Fruit fly (Drosophila melanogaster) whole organism, embryonic: ENCODE results near the gene tank.
A peak's percentile ranks its signal among the peaks of the same experiment; 100 is the strongest.

ENCODE experiments used
- Atf3 ChIP-seq: fragments of 200-800 bp; sonication (Bioruptor generic); optimal IDR thresholded peaks from 3 replicates; lab custom pipeline; 2016; ENCODE audit warnings: missing biosample characterization, missing genetic modification characterization
- CG1602 ChIP-seq: fragments of 200-800 bp; sonication (Bioruptor generic); optimal IDR thresholded peaks from 3 replicates; lab custom pipeline; 2016; ENCODE audit warnings: missing biosample characterization, missing genetic modification characterization
- CG16813 ChIP-seq: fragments of 200-800 bp; sonication (Bioruptor generic); IDR thresholded peaks from 3 replicates; pipeline ENCODE4 v1.3.6; 2022; ENCODE audit warnings: missing biosample characterization, missing genetic modification characterization; ENCODE audit not compliant: partially characterized antibody
- CG3407 ChIP-seq: fragments of 200-800 bp; sonication (Bioruptor generic); optimal IDR thresholded peaks from 2 replicates; lab custom pipeline; 2018; ENCODE audit warnings: missing biosample characterization, mild to moderate bottlenecking, missing genetic modification characterization
- CG4282 ChIP-seq: fragments of 200-800 bp; sonication (Bioruptor generic); optimal IDR thresholded peaks from 2 replicates; lab custom pipeline; 2016; ENCODE audit warnings: missing biosample characterization, missing genetic modification characterization
- CG4854 ChIP-seq: fragments of 200-800 bp; sonication (Bioruptor generic); optimal IDR thresholded peaks from 2 replicates; lab custom pipeline; 2016; ENCODE audit warnings: missing biosample characterization, missing genetic modification characterization, inconsistent platforms
- CG6813 ChIP-seq: fragments of 200-800 bp; sonication (Bioruptor generic); optimal IDR thresholded peaks from 2 replicates; lab custom pipeline; 2017; ENCODE audit warnings: missing biosample characterization, missing genetic modification characterization, mild to moderate bottlenecking, moderate library complexity, missing genetic modification reagents
- CG7271 ChIP-seq: fragments of 200-800 bp; sonication (Bioruptor generic); optimal IDR thresholded peaks from 2 replicates; lab custom pipeline; 2018; ENCODE audit warnings: missing biosample characterization, mild to moderate bottlenecking, missing genetic modification characterization, moderate library complexity
- CG7786 ChIP-seq: fragments of 200-800 bp; sonication (Bioruptor generic); optimal IDR thresholded peaks from 2 replicates; lab custom pipeline; 2016; ENCODE audit warnings: missing biosample characterization, missing genetic modification characterization
- CG8089 ChIP-seq: fragments of 200-800 bp; sonication (Bioruptor generic); optimal IDR thresholded peaks from 3 replicates; lab custom pipeline; 2016; ENCODE audit warnings: missing biosample characterization, missing genetic modification characterization
- CG8290 ChIP-seq, 3 experiments: fragments of 200-800 bp; sonication (Bioruptor generic); optimal IDR thresholded peaks; 2 replicates each; lab custom pipeline; 2016 to 2019; ENCODE audit warnings: missing biosample characterization in 3 of 3, missing genetic modification characterization in 3 of 3, mild to moderate bottlenecking in 2 of 3, moderate library complexity in 1 of 3
- CG8388 ChIP-seq: fragments of 200-800 bp; sonication (Bioruptor generic); optimal IDR thresholded peaks from 2 replicates; lab custom pipeline; 2019; ENCODE audit warnings: missing biosample characterization, mild to moderate bottlenecking, missing genetic modification characterization, moderate library complexity
- CG8944 ChIP-seq: fragments of 200-800 bp; sonication (Bioruptor generic); optimal IDR thresholded peaks from 3 replicates; lab custom pipeline; 2016; ENCODE audit warnings: missing biosample characterization, missing genetic modification characterization
- CG9609 ChIP-seq: fragments of 200-800 bp; sonication (Bioruptor generic); optimal IDR thresholded peaks from 3 replicates; lab custom pipeline; 2016; ENCODE audit warnings: missing biosample characterization, missing genetic modification characterization
- CG9932 ChIP-seq: fragments of 200-800 bp; sonication (Bioruptor generic); IDR thresholded peaks from 2 replicates; pipeline ENCODE4 v1.3.6; 2022; ENCODE audit warnings: missing biosample characterization, missing genetic modification characterization
- Chrac-16 ChIP-seq: fragments of 200-800 bp; sonication (Bioruptor generic); optimal IDR thresholded peaks from 3 replicates; lab custom pipeline; 2016; ENCODE audit warnings: missing biosample characterization, missing genetic modification characterization
- D ChIP-seq, 2 experiments: fragments of 200-800 bp in 1 of 2; fragments of >200 bp in 1 of 2; sonication (Bioruptor generic) in 1 of 2; optimal IDR thresholded peaks; 2 replicates in 1 of 2; 3 replicates in 1 of 2; lab custom pipeline; 2017; ENCODE audit warnings: mild to moderate bottlenecking in 1 of 2, missing biosample characterization in 1 of 2, missing genetic modification characterization in 1 of 2, missing genetic modification reagents in 1 of 2
- Dfd ChIP-seq, 2 experiments: fragments of >200 bp; optimal IDR thresholded peaks; 2 replicates each; lab custom pipeline; 2017; ENCODE audit warnings: missing biosample characterization in 2 of 2, missing genetic modification characterization in 2 of 2
- Dip3 ChIP-seq: fragments of 200-800 bp; sonication (Bioruptor generic); optimal IDR thresholded peaks from 3 replicates; lab custom pipeline; 2016; ENCODE audit warnings: missing biosample characterization, missing genetic modification characterization
- Eip74EF ChIP-seq, 2 experiments: fragments of 200-800 bp in 1 of 2; fragments of >200 bp in 1 of 2; sonication (Bioruptor generic) in 1 of 2; optimal IDR thresholded peaks; 2 replicates each; lab custom pipeline; 2017 to 2019; ENCODE audit warnings: missing biosample characterization in 2 of 2, missing genetic modification characterization in 2 of 2, mild to moderate bottlenecking in 1 of 2, moderate library complexity in 1 of 2
- Ets65A ChIP-seq: fragments of 200-800 bp; sonication (Bioruptor generic); peaks from one replicate; lab custom pipeline; 2016; ENCODE audit warnings: missing biosample characterization, missing genetic modification characterization
- Hr3 ChIP-seq: fragments of 200-800 bp; sonication (Bioruptor generic); optimal IDR thresholded peaks from 3 replicates; lab custom pipeline; 2016; ENCODE audit warnings: missing biosample characterization, missing genetic modification characterization
- Lim3 ChIP-seq: fragments of 200-800 bp; sonication (Bioruptor generic); IDR thresholded peaks from 2 replicates; pipeline ENCODE4 v1.3.6; 2022; ENCODE audit warnings: missing biosample characterization, missing genetic modification characterization
- Lpt ChIP-seq: fragments of >200 bp; optimal IDR thresholded peaks from 2 replicates; lab custom pipeline; 2018; ENCODE audit warnings: missing biosample characterization, missing genetic modification characterization
- Mad ChIP-seq: fragments of 200-800 bp; sonication (Bioruptor generic); optimal IDR thresholded peaks from 2 replicates; lab custom pipeline; 2016; ENCODE audit warnings: missing biosample characterization, missing genetic modification characterization
- NfI ChIP-seq: fragments of 200-800 bp; sonication (Bioruptor generic); optimal IDR thresholded peaks from 3 replicates; lab custom pipeline; 2018; ENCODE audit warnings: missing biosample characterization, mild to moderate bottlenecking, missing genetic modification characterization, moderate library complexity
- Optix ChIP-seq: fragments of 200-800 bp; sonication (Bioruptor generic); IDR thresholded peaks from 3 replicates; pipeline ENCODE4 v1.3.6; 2022; ENCODE audit warnings: missing biosample characterization, missing genetic modification characterization
- PHDP ChIP-seq: fragments of 200-800 bp; sonication (Bioruptor generic); optimal IDR thresholded peaks from 3 replicates; lab custom pipeline; 2018; ENCODE audit warnings: missing biosample characterization, mild to moderate bottlenecking, missing genetic modification characterization, moderate library complexity
- Sry-β ChIP-seq: fragments of 200-800 bp; sonication (Bioruptor generic); optimal IDR thresholded peaks from 2 replicates; lab custom pipeline; 2018; ENCODE audit warnings: missing biosample characterization, mild to moderate bottlenecking, missing genetic modification characterization, moderate library complexity
- Trl ChIP-seq, 3 experiments: fragments of >200 bp in 2 of 3; fragments of 200-800 bp in 1 of 3; sonication (Bioruptor generic) in 1 of 3; optimal IDR thresholded peaks; 2 replicates in 1 of 3; 3 replicates in 2 of 3; lab custom pipeline; 2016 to 2017; ENCODE audit warnings: missing biosample characterization in 1 of 3, missing genetic modification characterization in 1 of 3
- bowl ChIP-seq: fragments of 200-800 bp; sonication (Bioruptor generic); IDR thresholded peaks from 2 replicates; pipeline ENCODE4 v1.3.6; 2022; ENCODE audit warnings: missing biosample characterization, missing genetic modification characterization
- chif ChIP-seq, 2 experiments: fragments of 200-800 bp; sonication (Bioruptor generic); optimal IDR thresholded peaks; 3 replicates each; lab custom pipeline; 2016; ENCODE audit warnings: missing biosample characterization in 2 of 2, missing genetic modification characterization in 2 of 2
- corto ChIP-seq: fragments of 200-800 bp; sonication (Bioruptor generic); optimal IDR thresholded peaks from 2 replicates; lab custom pipeline; 2016; ENCODE audit warnings: missing biosample characterization, mild to moderate bottlenecking, missing genetic modification characterization, moderate library complexity
- cwo ChIP-seq: fragments of 200-800 bp; sonication (Bioruptor generic); optimal IDR thresholded peaks from 3 replicates; lab custom pipeline; 2017; ENCODE audit warnings: missing biosample characterization, missing genetic modification characterization, mild to moderate bottlenecking, moderate library complexity, missing genetic modification reagents
- da ChIP-seq: fragments of 200-800 bp; sonication (Bioruptor generic); optimal IDR thresholded peaks from 2 replicates; lab custom pipeline; 2016; ENCODE audit warnings: missing biosample characterization, missing genetic modification characterization
- ems ChIP-seq: fragments of 200-800 bp; sonication (Bioruptor generic); optimal IDR thresholded peaks from 3 replicates; lab custom pipeline; 2016; ENCODE audit warnings: missing biosample characterization, missing genetic modification characterization
- lbe ChIP-seq: fragments of 200-800 bp; sonication (Bioruptor generic); optimal IDR thresholded peaks from 2 replicates; lab custom pipeline; 2016; ENCODE audit warnings: missing biosample characterization, mild to moderate bottlenecking, missing genetic modification characterization
- lilli ChIP-seq: fragments of 200-800 bp; sonication (Bioruptor generic); optimal IDR thresholded peaks from 3 replicates; lab custom pipeline; 2016; ENCODE audit warnings: missing biosample characterization, missing genetic modification characterization
- mam ChIP-seq: fragments of 200-800 bp; sonication (Bioruptor generic); optimal IDR thresholded peaks from 3 replicates; lab custom pipeline; 2016; ENCODE audit warnings: missing biosample characterization, missing genetic modification characterization
- nerfin-1 ChIP-seq: fragments of 200-800 bp; sonication (Bioruptor generic); optimal IDR thresholded peaks from 3 replicates; lab custom pipeline; 2019; ENCODE audit warnings: missing biosample characterization, mild to moderate bottlenecking, missing genetic modification characterization, moderate library complexity
- pho ChIP-seq: fragments of 200-800 bp; sonication (Bioruptor generic); optimal IDR thresholded peaks from 2 replicates; lab custom pipeline; 2016; ENCODE audit warnings: missing biosample characterization, missing genetic modification characterization
- run ChIP-seq: fragments of 200-800 bp; sonication (Bioruptor generic); optimal IDR thresholded peaks from 3 replicates; lab custom pipeline; 2018; ENCODE audit warnings: missing biosample characterization, mild to moderate bottlenecking, missing genetic modification characterization
- sc ChIP-seq, 3 experiments: fragments of >200 bp in 2 of 3; fragments of 200-800 bp in 1 of 3; sonication (Bioruptor generic) in 1 of 3; optimal IDR thresholded peaks; 2 replicates in 2 of 3; 3 replicates in 1 of 3; lab custom pipeline; 2017; ENCODE audit warnings: mild to moderate bottlenecking in 1 of 3, missing biosample characterization in 1 of 3, missing genetic modification characterization in 1 of 3, missing genetic modification reagents in 1 of 3
- sim ChIP-seq: fragments of 200-800 bp; sonication (Bioruptor generic); IDR thresholded peaks from 2 replicates; pipeline ENCODE4 v1.3.6; 2022; ENCODE audit warnings: missing biosample characterization, missing genetic modification characterization
- vnd ChIP-seq: fragments of 200-800 bp; sonication (Bioruptor generic); IDR thresholded peaks from 3 replicates; pipeline ENCODE4 v1.3.6; 2022; ENCODE audit warnings: missing biosample characterization, missing genetic modification characterization; ENCODE audit not compliant: partially characterized antibody

The tank gene

dm6 chr2L:4810697-4811490 lies 26.9 kb downstream of the tank start (continued):
- TF ChIP-seq Chrac-16 (GFP tag; lab: Kevin White, UChicago) (peak; percentile 75), mam (GFP tag; lab: Kevin White, UChicago) (no peak)

- no peak for TF ChIP-seq Dip3 (GFP tag; lab: Kevin White, UChicago)
- no peak for TF ChIP-seq Lpt (GFP tag; lab: Kevin White, UChicago)
- TF ChIP-seq sim (GFP tag; lab: Robert Waterston, UW) = no peak
- no peak for TF ChIP-seq Sry-β (GFP tag; lab: Kevin White, UChicago)
- TF ChIP-seq CG3407 = no peak
- TF ChIP-seq CG16813 (GFP tag; lab: Robert Waterston, UW) = 0 out of 3 replicates have a peak, but pooled peaks have one; percentile 46
- peak; percentile 13 for TF ChIP-seq CG6813 (GFP tag; lab: Kevin White, UChicago)
- no peak for TF ChIP-seq cwo (GFP tag; lab: Kevin White, UChicago)
- TF ChIP-seq sc (optimal IDR thresholded peaks at IDR 0.05; lab: Kevin White, UChicago) = no peak
- no peak for TF ChIP-seq sc (GFP tag; optimal IDR thresholded peaks at IDR 0.05; lab: Kevin White, UChicago)
- TF ChIP-seq bowl (GFP tag; lab: Robert Waterston, UW) = no peak
- peak; percentile 17 for TF ChIP-seq lbe
- TF ChIP-seq chif (GFP tag; optimal IDR thresholded peaks at IDR 0.05; lab: Kevin White, UChicago) = no peak
- no peak for TF ChIP-seq Optix (GFP tag; lab: Robert Waterston, UW)
- TF ChIP-seq Trl (optimal IDR thresholded peaks at IDR 0.05; lab: Kevin White, UChicago) = no peak
- TF ChIP-seq Trl (GFP tag; optimal IDR thresholded peaks at IDR 0.05; lab: Kevin White, UChicago) = no peak
- TF ChIP-seq da = no peak
- TF ChIP-seq D (optimal IDR thresholded peaks at IDR 0.05; lab: Kevin White, UChicago) = no peak
- TF ChIP-seq D (GFP tag; optimal IDR thresholded peaks at IDR 0.05; lab: Kevin White, UChicago) = no peak
- TF ChIP-seq CG7786 (GFP tag; lab: Kevin White, UChicago) = no peak
- peak; percentile 32 for TF ChIP-seq CG4854 (GFP tag; lab: Kevin White, UChicago)
- TF ChIP-seq CG8089 (GFP tag; lab: Kevin White, UChicago) = no peak
- TF ChIP-seq Hr3 = no peak
- TF ChIP-seq Dfd (GFP tag; optimal IDR thresholded peaks at IDR 0.05; lab: Kevin White, UChicago) = no peak
- TF ChIP-seq Ets65A (GFP tag; lab: Kevin White, UChicago) = peak; percentile 36
- no peak for TF ChIP-seq Lim3 (GFP tag; lab: Robert Waterston, UW)
- no peak for TF ChIP-seq Eip74EF (GFP tag; optimal IDR thresholded peaks at IDR 0.05; lab: Kevin White, UChicago)
- TF ChIP-seq CG1602 (GFP tag; lab: Kevin White, UChicago) = peak; percentile 35
- peak; percentile 72 for TF ChIP-seq PHDP (tag; lab: Kevin White, UChicago)
- TF ChIP-seq CG8290 (GFP tag; optimal IDR thresholded peaks at IDR 0.05; lab: Kevin White, UChicago) = peak; percentile 54
- TF ChIP-seq CG8290 (tag; optimal IDR thresholded peaks at IDR 0.05; lab: Kevin White, UChicago) = peak; percentile 14 to 76
- no peak for TF ChIP-seq CG8944 (GFP tag; lab: Kevin White, UChicago)
- TF ChIP-seq NfI (GFP tag; lab: Kevin White, UChicago) = peak; percentile 60
- peak; percentile 23 for TF ChIP-seq ems (GFP tag; lab: Kevin White, UChicago)
- no peak for TF ChIP-seq vnd (GFP tag; lab: Robert Waterston, UW)
- TF ChIP-seq nerfin-1 (tag; lab: Kevin White, UChicago) = peak; percentile 55
- no peak for TF ChIP-seq CG7271 (tag; lab: Kevin White, UChicago)
- TF ChIP-seq lilli = peak; percentile 30
- peak; percentile 56; the same call in 1 of the 2 replicates for TF ChIP-seq CG9932 (GFP tag; lab: Robert Waterston, UW)
- no peak for TF ChIP-seq CG9609 (GFP tag; lab: Kevin White, UChicago)
- TF ChIP-seq Mad (GFP tag; lab: Kevin White, UChicago) = peak; percentile 48
- no peak for TF ChIP-seq Atf3 (GFP tag; lab: Kevin White, UChicago)
- no peak for TF ChIP-seq pho (GFP tag; lab: Kevin White, UChicago)
- TF ChIP-seq run (tag; lab: Kevin White, UChicago) = peak; percentile 32
- TF ChIP-seq CG4282 (GFP tag; lab: Kevin White, UChicago) = no peak
- TF ChIP-seq corto (GFP tag; lab: Kevin White, UChicago) = no peak
- TF ChIP-seq CG8388 (GFP tag; lab: Kevin White, UChicago) = peak; percentile 40
These were observed 27.7 kb downstream of the tank start for dm6 chr2L:4810044-4810609.
